Worm (Caenorhabditis elegans): ENCODE measurements around the gene zak-1.

DNA sequence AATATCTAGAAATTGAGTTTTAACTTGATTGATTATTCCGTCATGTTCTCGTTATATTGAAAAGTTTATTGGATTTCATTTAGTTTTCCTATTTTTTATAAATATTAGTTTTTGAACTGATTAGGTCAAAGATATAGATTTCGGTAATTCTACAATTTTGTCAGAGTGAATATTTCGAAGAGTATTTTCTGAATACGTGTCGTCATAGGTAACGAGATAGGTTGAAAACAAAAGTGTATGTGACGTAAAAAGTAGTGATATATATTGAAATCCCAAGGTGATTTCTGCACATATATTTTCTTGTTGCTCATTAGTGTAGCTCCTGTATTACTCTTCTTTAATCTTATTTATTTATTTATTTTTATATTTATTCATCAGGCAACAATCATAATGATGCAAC is 24.2 kb upstream of the zak-1 start, which contains the start of gene K04C2.7:
- TF ChIP-seq flt-1 (GFP tag; IDR thresholded peaks at IDR 0.05) = no peak
- no peak for TF ChIP-seq med-1 (GFP tag; optimal IDR thresholded peaks at IDR 0.05; ENCODE audit: insufficient read depth)

All from whole organism, midembryonic.